Worm (Caenorhabditis elegans) whole organism, L4 larva: ENCODE results near the gene dct-18.

Source experiments
- daf-16 ChIP-seq, 3 experiments: sonication (generic microtip); optimal IDR thresholded peaks; 2 replicates each; lab custom pipeline; 2016 to 2017; ENCODE audit warnings: missing genetic modification characterization in 3 of 3, missing genetic modification reagents in 3 of 3, mild to moderate bottlenecking in 2 of 3, missing compliant biosample characterization in 2 of 3, missing biosample characterization in 1 of 3, moderate library complexity in 1 of 3
- madf-5 ChIP-seq, 2 experiments: fragments of 200-800 bp; sonication (Bioruptor generic); IDR thresholded peaks; 2 replicates each; pipeline ENCODE4 v1.3.6; 2022; ENCODE audit warnings: missing compliant biosample characterization in 2 of 2, missing genetic modification characterization in 2 of 2
- mdl-1 ChIP-seq, 2 experiments: fragments of 150-350 bp in 1 of 2; sonication (generic microtip) in 1 of 2; optimal IDR thresholded peaks; 2 replicates each; lab custom pipeline; 2014 to 2017; ENCODE audit warnings: missing biosample characterization in 2 of 2, missing genetic modification characterization in 2 of 2
- mep-1 ChIP-seq: fragments of 150-350 bp; sonication (generic microtip); optimal IDR thresholded peaks from 3 replicates; lab custom pipeline; 2014; ENCODE audit warnings: missing biosample characterization, missing genetic modification characterization
- nhr-10 ChIP-seq: fragments of 150-350 bp; optimal IDR thresholded peaks from 2 replicates; lab custom pipeline; 2014; ENCODE audit warnings: missing biosample characterization, missing genetic modification characterization
- nhr-6 ChIP-seq: fragments of 150-350 bp; optimal IDR thresholded peaks from 2 replicates; lab custom pipeline; 2014; ENCODE audit warnings: missing biosample characterization, missing genetic modification characterization
- nhr-76 ChIP-seq: fragments of 150-350 bp; optimal IDR thresholded peaks from 2 replicates; lab custom pipeline; 2014; ENCODE audit warnings: missing biosample characterization, missing genetic modification characterization
- zag-1 ChIP-seq: fragments of 150-350 bp; optimal IDR thresholded peaks from 2 replicates; lab custom pipeline; 2014; ENCODE audit warnings: missing biosample characterization, missing genetic modification characterization

- TF ChIP-seq zag-1 (no peak), daf-16 (GFP tag; optimal IDR thresholded peaks at IDR 0.05; lab: Kevin White, UChicago) (no peak), daf-16 (tag; optimal IDR thresholded peaks at IDR 0.05; lab: Kevin White, UChicago) (no peak), nhr-6 (tag; lab: Kevin White, UChicago) (no peak), nhr-10 (tag; lab: Kevin White, UChicago) (no peak), mdl-1 (tag; optimal IDR thresholded peaks at IDR 0.05; lab: Kevin White, UChicago) (no peak), madf-5 (GFP tag; IDR thresholded peaks at IDR 0.05; lab: Robert Waterston, UW) (no peak), nhr-76 (tag; lab: Kevin White, UChicago) (no peak), mep-1 (tag; lab: Kevin White, UChicago) (no peak)
Observed at ce11 chrII:12966274-12966673, 34.6 kb downstream of the dct-18 start.
